Worm (Caenorhabditis elegans) whole organism, mixed stage, embryonic: ENCODE measurements around the gene Y38E10A.3.

ENCODE experiments used
- ceh-39 ChIP-seq: fragments of 150-350 bp; optimal IDR thresholded peaks from 2 replicates; lab custom pipeline; 2014; ENCODE audit warnings: missing biosample characterization, missing genetic modification characterization
- elt-3 ChIP-seq: fragments of 150-350 bp; optimal IDR thresholded peaks from 2 replicates; lab custom pipeline; 2014; ENCODE audit warnings: missing biosample characterization, missing genetic modification characterization
- nhr-237 ChIP-seq: fragments of 150-350 bp; optimal IDR thresholded peaks from 2 replicates; lab custom pipeline; 2014; ENCODE audit warnings: missing biosample characterization, missing genetic modification characterization
- pha-4 ChIP-seq: fragments of 150-350 bp; optimal IDR thresholded peaks from 2 replicates; lab custom pipeline; 2018; ENCODE audit warnings: missing biosample characterization, missing genetic modification reagents, missing genetic modification characterization
- unc-39 ChIP-seq: fragments of 150-350 bp; optimal IDR thresholded peaks from 2 replicates; lab custom pipeline; 2014; ENCODE audit warnings: missing biosample characterization, missing genetic modification characterization
- ztf-11 ChIP-seq: fragments of 150-350 bp; optimal IDR thresholded peaks from 2 replicates; lab custom pipeline; 2014; ENCODE audit warnings: missing biosample characterization, missing genetic modification characterization

DNA sequence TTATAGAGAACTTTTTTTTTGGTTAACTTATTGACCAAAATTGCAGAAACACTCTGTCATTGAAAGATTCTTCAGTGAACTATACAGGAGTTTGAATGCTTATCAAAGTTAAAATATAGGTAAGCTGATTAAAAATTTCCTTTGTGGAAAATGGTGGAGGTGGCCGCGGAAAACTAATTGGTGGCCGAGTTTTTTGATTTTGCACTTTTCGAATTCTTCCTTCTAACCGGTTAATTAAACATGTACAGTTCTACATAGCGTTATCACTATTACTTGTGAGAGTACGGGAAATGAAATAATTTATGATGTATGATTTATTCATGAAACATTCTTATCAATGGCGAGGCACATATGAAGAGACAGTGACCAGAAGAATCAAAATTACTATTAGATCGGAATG, 3.2 kb upstream of the Y38E10A.3 start, which contains the start of gene clec-8:
- TF ChIP-seq unc-39 (tag; lab: Kevin White, UChicago) (no peak), nhr-237 (tag; lab: Kevin White, UChicago) (no peak), ceh-39 (tag; lab: Kevin White, UChicago) (no peak), ztf-11 (no peak), pha-4 (tag; lab: Kevin White, UChicago) (no peak), elt-3 (no peak)
